Fruit fly (Drosophila melanogaster): ENCODE results near the gene TfIIFalpha.

Gene TfIIFalpha

dm6 chr3R:6388414-6388830 lies 8.2 kb downstream of the TfIIFalpha start (continued):
- TF ChIP-seq Doc3 (GFP tag; IDR thresholded peaks at IDR 0.05; ENCODE audit: partially characterized antibody) (peak; percentile 64; the same call in 1 of the 3 replicates), inv (GFP tag; IDR thresholded peaks at IDR 0.05; ENCODE audit: partially characterized antibody) (peak; percentile 53; the same call in 1 of the 2 replicates), ken (GFP tag; IDR thresholded peaks at IDR 0.05) (no peak), unc-4 (GFP tag; IDR thresholded peaks at IDR 0.05; ENCODE audit: partially characterized antibody) (peak; percentile 51), Dip3 (GFP tag; optimal IDR thresholded peaks at IDR 0.05) (no peak), CG12769 (tag; optimal IDR thresholded peaks at IDR 0.05) (no peak), CG11695 (GFP tag; IDR thresholded peaks at IDR 0.05) (no peak), dati (GFP tag; IDR thresholded peaks at IDR 0.05) (no peak), Oaz (GFP tag; IDR thresholded peaks at IDR 0.05) (no peak), CG14710 (tag; optimal IDR thresholded peaks at IDR 0.05) (no peak), CG6791 (GFP tag; IDR thresholded peaks at IDR 0.05; ENCODE audit: partially characterized antibody) (peak; percentile 89), grn (GFP tag; optimal IDR thresholded peaks at IDR 0.05) (no peak), yki (optimal IDR thresholded peaks at IDR 0.05) (no peak), Hr78 (GFP tag; optimal IDR thresholded peaks at IDR 0.05) (no peak), CG30431 (GFP tag; optimal IDR thresholded peaks at IDR 0.05) (no peak), CG2889 (GFP tag; IDR thresholded peaks at IDR 0.05) (no peak), CG4854 (GFP tag; optimal IDR thresholded peaks at IDR 0.05) (no peak), klu (GFP tag; IDR thresholded peaks at IDR 0.05) (no peak), p53 (GFP tag; optimal IDR thresholded peaks at IDR 0.05) (no peak), nau (GFP tag; optimal IDR thresholded peaks at IDR 0.05) (no peak), Rx (GFP tag; IDR thresholded peaks at IDR 0.05) (no peak), Mes4 (GFP tag; optimal IDR thresholded peaks at IDR 0.05) (no peak), so (GFP tag; IDR thresholded peaks at IDR 0.05) (no peak), Max (GFP tag; optimal IDR thresholded peaks at IDR 0.05) (no peak), CG30403 (GFP tag; optimal IDR thresholded peaks at IDR 0.05) (no peak), CG4404 (GFP tag; IDR thresholded peaks at IDR 0.05) (no peak), Vsx1 (GFP tag; optimal IDR thresholded peaks at IDR 0.05) (no peak), MBD-R2 (GFP tag; IDR thresholded peaks at IDR 0.05) (no peak), CG1647 (GFP tag; optimal IDR thresholded peaks at IDR 0.05) (no peak), ato (GFP tag; IDR thresholded peaks at IDR 0.05; ENCODE audit: partially characterized antibody) (peak; percentile 66; the same call in 1 of the 2 replicates), sna (GFP tag; IDR thresholded peaks at IDR 0.05; ENCODE audit: partially characterized antibody) (peak; percentile 81), Meics (GFP tag; optimal IDR thresholded peaks at IDR 0.05) (no peak), toy (GFP tag; IDR thresholded peaks at IDR 0.05) (no peak), CkIIα-i1 (GFP tag; IDR thresholded peaks at IDR 0.05) (no peak), schlank (tag; optimal IDR thresholded peaks at IDR 0.05) (no peak), CG11398 (GFP tag; optimal IDR thresholded peaks at IDR 0.05) (no peak), CG11085 (GFP tag; IDR thresholded peaks at IDR 0.05) (no peak), CG17361 (GFP tag; IDR thresholded peaks at IDR 0.05) (no peak), CG13287 (GFP tag; IDR thresholded peaks at IDR 0.05; ENCODE audit: partially characterized antibody) (peak; percentile 74), CG8089 (GFP tag; optimal IDR thresholded peaks at IDR 0.05) (no peak), CG7839 (tag; optimal IDR thresholded peaks at IDR 0.05) (no peak), slp2 (GFP tag; optimal IDR thresholded peaks at IDR 0.05) (no peak), Nf-YB (GFP tag; optimal IDR thresholded peaks at IDR 0.05) (no peak), vvl (GFP tag; IDR thresholded peaks at IDR 0.05) (no peak), CG14860 (GFP tag; IDR thresholded peaks at IDR 0.05; ENCODE audit: partially characterized antibody) (peak; percentile 92), Sox100B (GFP tag; optimal IDR thresholded peaks at IDR 0.05) (no peak), CG3847 (GFP tag; IDR thresholded peaks at IDR 0.05) (no peak), CG14050 (GFP tag; IDR thresholded peaks at IDR 0.05) (no peak), CG2875 (GFP tag; optimal IDR thresholded peaks at IDR 0.05) (no peak), bigmax (GFP tag; optimal IDR thresholded peaks at IDR 0.05) (no peak), NC2β (GFP tag; optimal IDR thresholded peaks at IDR 0.05) (no peak), Fer3 (tag; optimal IDR thresholded peaks at IDR 0.05) (no peak)

Measured in whole organism, embryonic.